Fruit fly (Drosophila melanogaster) whole organism, pupa: ENCODE measurements around the gene CG13012.

Experiments used
- CG10348 ChIP-seq: fragments of 200-800 bp; sonication (Bioruptor generic); IDR thresholded peaks from 2 replicates; pipeline ENCODE4 v1.3.6; 2022; ENCODE audit warnings: missing biosample characterization, missing genetic modification characterization
- CG12605 ChIP-seq: fragments of 200-800 bp; sonication (Bioruptor generic); IDR thresholded peaks from 2 replicates; pipeline ENCODE4 v1.3.6; 2022; ENCODE audit warnings: missing biosample characterization, missing genetic modification characterization
- CG13204 ChIP-seq: fragments of 200-800 bp; sonication (Bioruptor generic); optimal IDR thresholded peaks from 2 replicates; lab custom pipeline; 2018; ENCODE audit warnings: missing biosample characterization, mild to moderate bottlenecking, missing genetic modification characterization, moderate library complexity
- CG14655 ChIP-seq: fragments of 200-800 bp; sonication (Bioruptor generic); optimal IDR thresholded peaks from 3 replicates; lab custom pipeline; 2017; ENCODE audit warnings: mild to moderate bottlenecking, missing biosample characterization, missing genetic modification reagents, missing genetic modification characterization
- CG15710 ChIP-seq: fragments of 200-800 bp; sonication (Bioruptor generic); optimal IDR thresholded peaks from 2 replicates; lab custom pipeline; 2018; ENCODE audit warnings: missing biosample characterization, mild to moderate bottlenecking, missing genetic modification characterization, moderate library complexity
- CG17806 ChIP-seq: fragments of 200-800 bp; sonication (Bioruptor generic); optimal IDR thresholded peaks from 2 replicates; lab custom pipeline; 2018; ENCODE audit warnings: missing biosample characterization, mild to moderate bottlenecking, missing genetic modification characterization, moderate library complexity
- CG32121 ChIP-seq: fragments of 200-800 bp; sonication (Bioruptor generic); IDR thresholded peaks from 2 replicates; pipeline ENCODE4 v1.3.6; 2022; ENCODE audit warnings: missing biosample characterization, missing genetic modification characterization
- CG34367 ChIP-seq: fragments of 200-800 bp; sonication (Bioruptor generic); optimal IDR thresholded peaks from 2 replicates; lab custom pipeline; 2018; ENCODE audit warnings: missing biosample characterization, mild to moderate bottlenecking, missing genetic modification characterization
- CG4496 ChIP-seq: fragments of 200-800 bp; sonication (Bioruptor generic); IDR thresholded peaks from 3 replicates; pipeline ENCODE4 v1.3.6; 2022; ENCODE audit warnings: missing biosample characterization, missing genetic modification characterization
- CG8159 ChIP-seq: fragments of 200-800 bp; sonication (Bioruptor generic); optimal IDR thresholded peaks from 3 replicates; lab custom pipeline; 2018; ENCODE audit warnings: missing biosample characterization, mild to moderate bottlenecking, missing genetic modification characterization, moderate library complexity
- CG8301 ChIP-seq: fragments of 200-800 bp; sonication (Bioruptor generic); optimal IDR thresholded peaks from 2 replicates; lab custom pipeline; 2018; ENCODE audit warnings: missing biosample characterization, mild to moderate bottlenecking, missing genetic modification characterization
- CG9948 ChIP-seq: fragments of 200-800 bp; sonication (Bioruptor generic); optimal IDR thresholded peaks from 2 replicates; lab custom pipeline; 2018; ENCODE audit warnings: missing biosample characterization, mild to moderate bottlenecking, missing genetic modification characterization, moderate library complexity
- D1 ChIP-seq: fragments of 200-800 bp; sonication (Bioruptor generic); optimal IDR thresholded peaks from 2 replicates; lab custom pipeline; 2018; ENCODE audit warnings: missing biosample characterization, mild to moderate bottlenecking, missing genetic modification characterization, moderate library complexity
- EcR ChIP-seq: fragments of 200-800 bp; sonication (Bioruptor generic); optimal IDR thresholded peaks from 3 replicates; lab custom pipeline; 2019; ENCODE audit warnings: missing biosample characterization, missing genetic modification characterization, mild to moderate bottlenecking, moderate library complexity, missing genetic modification reagents
- Ets98B ChIP-seq: fragments of 200-800 bp; sonication (Bioruptor generic); IDR thresholded peaks from 2 replicates; pipeline ENCODE4 v1.3.6; 2022; ENCODE audit warnings: missing biosample characterization, missing genetic modification characterization
- Pif1A ChIP-seq: fragments of 200-800 bp; sonication (Bioruptor generic); optimal IDR thresholded peaks from 3 replicates; lab custom pipeline; 2016; ENCODE audit warnings: missing biosample characterization, missing genetic modification characterization
- Pif1B ChIP-seq: fragments of 200-800 bp; sonication (Bioruptor generic); optimal IDR thresholded peaks from 3 replicates; lab custom pipeline; 2016; ENCODE audit warnings: missing biosample characterization, missing genetic modification characterization
- Snoo ChIP-seq: fragments of 200-800 bp; sonication (Bioruptor generic); optimal IDR thresholded peaks from 3 replicates; lab custom pipeline; 2017; ENCODE audit warnings: missing biosample characterization, mild to moderate bottlenecking, missing genetic modification characterization, inconsistent platforms
- fd96Ca ChIP-seq: fragments of 200-800 bp; sonication (Bioruptor generic); IDR thresholded peaks from 3 replicates; pipeline ENCODE4 v1.3.6; 2022; ENCODE audit warnings: missing biosample characterization, missing genetic modification characterization
- gl ChIP-seq: fragments of 200-800 bp; sonication (Bioruptor generic); optimal IDR thresholded peaks from 2 replicates; lab custom pipeline; 2018; ENCODE audit warnings: missing biosample characterization, mild to moderate bottlenecking, missing genetic modification characterization
- rn ChIP-seq: fragments of 200-800 bp; sonication (Bioruptor generic); IDR thresholded peaks from 2 replicates; pipeline ENCODE4 v1.3.6; 2022; ENCODE audit warnings: missing biosample characterization, missing genetic modification characterization

Gene CG13012

DNA sequence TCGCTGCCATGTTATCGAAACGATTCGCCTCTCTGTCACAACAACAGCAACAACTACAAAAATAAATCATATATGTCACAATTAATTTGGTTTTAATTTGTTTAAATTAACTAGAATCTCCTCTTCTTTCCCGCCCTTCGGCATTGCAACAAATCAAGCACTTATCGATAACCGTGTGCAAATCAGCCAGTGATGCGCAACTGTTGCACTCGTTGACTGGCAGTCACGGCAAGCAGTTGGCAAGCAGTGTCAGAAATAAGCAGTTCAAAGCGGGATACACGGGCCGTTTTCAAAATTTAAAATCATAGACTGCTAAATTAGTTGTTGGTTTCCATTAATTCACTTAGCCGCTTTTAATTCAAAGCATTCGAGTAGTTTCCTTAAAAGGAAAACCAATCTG is 7.2 kb upstream of the CG13012 start, which contains the start of gene Axs:
Gene Axs, minus strand, starts transcription at position 131 of the 400 bp plus-strand sequence.
- TF ChIP-seq CG4496 (GFP tag; lab: Robert Waterston, UW) (0 out of 3 replicates have a peak, but pooled peaks have one; percentile 13), Pif1A (GFP tag; lab: Kevin White, UChicago) (no peak)
- TF ChIP-seq, all 21 proteins: peak for 1

DNA sequence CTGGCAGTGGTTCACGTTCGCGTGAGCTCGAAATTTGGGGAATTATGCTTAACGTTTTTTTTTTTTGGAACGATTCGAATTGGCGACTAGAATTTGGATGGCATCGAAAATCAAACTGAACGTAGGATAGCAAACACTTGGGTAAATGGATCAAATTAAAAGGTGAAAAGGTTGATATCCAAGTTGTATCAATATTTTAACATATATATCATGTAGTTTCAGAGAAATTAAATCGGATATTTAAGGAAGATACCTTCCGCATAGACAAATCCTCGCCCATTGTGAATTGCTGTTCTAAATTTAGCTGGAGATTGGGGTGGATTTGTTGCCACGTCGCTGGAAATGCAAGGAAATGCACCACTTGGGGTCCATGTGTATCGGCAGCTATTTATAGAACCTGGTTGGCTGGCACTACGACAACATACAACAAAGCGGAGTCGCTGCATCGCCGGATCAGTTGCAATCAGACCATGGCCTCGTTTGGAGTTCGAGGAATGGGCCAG is 2.3 kb upstream of the CG13012 start, which contains the start of the genes CG13010 and sing:
Gene CG13010, minus strand, starts transcription at position 101 of the 503 bp plus-strand sequence.
Gene sing, plus strand, starts transcription at position 453 of the 503 bp plus-strand sequence.
- TF ChIP-seq CG32121 (GFP tag; lab: Robert Waterston, UW), result no peak

DNA sequence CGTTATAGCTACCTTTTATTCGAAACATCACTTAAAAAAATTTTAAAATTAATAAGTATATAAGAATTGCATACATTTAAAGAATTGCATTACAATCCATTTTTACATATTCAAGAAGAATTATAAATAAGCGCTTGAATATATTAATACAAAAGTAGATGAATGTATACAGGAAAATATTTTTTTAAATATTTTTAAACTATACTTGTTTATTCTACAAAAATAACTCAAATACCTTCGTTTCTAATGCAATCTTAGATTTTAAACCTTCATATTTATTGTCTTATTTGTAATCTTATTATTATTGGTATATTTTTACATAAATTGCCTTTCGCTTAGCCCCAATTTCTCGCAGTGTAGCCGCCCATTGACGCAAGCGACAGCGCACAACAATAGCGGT is 610 bp upstream of the CG13012 start:
- TF ChIP-seq CG10348, result no peak
- 0 out of 3 replicates have a peak, but pooled peaks have one; percentile 14 for TF ChIP-seq CG4496 (GFP tag; lab: Robert Waterston, UW)
- TF ChIP-seq CG9948, result peak; percentile 25
- peak; percentile 20 for TF ChIP-seq CG15710 (tag; lab: Kevin White, UChicago)
- TF ChIP-seq Snoo, result peak; percentile 13
- no peak for TF ChIP-seq EcR
- peak; percentile 18 for TF ChIP-seq CG8159 (tag; lab: Kevin White, UChicago)
- TF ChIP-seq CG12605, result no peak
- no peak for TF ChIP-seq gl
- TF ChIP-seq rn (GFP tag; lab: Robert Waterston, UW), result no peak
- no peak for TF ChIP-seq CG34367 (tag; lab: Kevin White, UChicago)

DNA sequence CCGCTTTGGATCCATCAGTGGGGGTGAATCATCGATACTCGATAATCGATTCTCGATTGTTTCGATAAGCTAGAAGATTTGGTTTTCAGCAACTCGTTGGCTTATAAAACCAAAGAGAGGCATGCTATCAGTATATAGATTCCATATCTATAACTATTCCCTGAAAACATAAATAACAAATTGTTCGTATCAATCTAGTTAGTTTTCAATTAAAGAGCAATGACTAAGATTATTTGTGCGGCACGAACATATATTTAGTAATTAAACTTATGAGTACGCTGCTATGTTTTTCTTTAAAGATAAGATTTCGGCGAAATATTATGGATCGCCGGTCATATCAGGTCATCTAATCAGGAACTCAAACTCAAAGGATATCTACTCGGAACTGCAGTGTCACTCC is 2.0 kb downstream of the CG13012 start:
- TF ChIP-seq CG4496 (GFP tag; lab: Robert Waterston, UW), result no peak
- no peak for TF ChIP-seq CG10348
- no peak for TF ChIP-seq fd96Ca (GFP tag; lab: Robert Waterston, UW)
- TF ChIP-seq D1 (tag; lab: Kevin White, UChicago), result no peak
- TF ChIP-seq CG32121 (GFP tag; lab: Robert Waterston, UW), result no peak
- TF ChIP-seq gl, result no peak
- TF ChIP-seq CG8301 (tag; lab: Kevin White, UChicago), result no peak
- TF ChIP-seq CG34367 (tag; lab: Kevin White, UChicago), result no peak
- no peak for TF ChIP-seq CG9948
- TF ChIP-seq Pif1B (GFP tag; lab: Kevin White, UChicago), result no peak

DNA sequence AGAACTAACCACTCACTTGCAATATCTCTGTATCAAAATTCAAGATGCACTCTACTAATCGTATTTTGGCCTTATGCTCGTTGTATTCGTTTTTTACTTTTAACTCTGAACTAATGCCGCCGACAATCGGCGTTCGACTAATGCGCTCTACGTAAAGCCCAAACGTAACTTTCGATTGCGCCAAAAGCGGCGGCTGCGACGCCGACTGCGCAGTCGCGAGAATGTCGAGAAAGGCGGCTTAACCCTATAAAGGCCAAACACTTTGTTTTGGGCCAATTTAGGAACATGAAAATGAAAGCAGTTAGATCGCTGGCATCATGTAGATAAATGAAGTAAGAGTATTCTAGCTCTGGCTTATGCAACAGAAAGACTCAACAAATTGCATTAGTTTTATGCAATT is 3.6 kb downstream of the CG13012 start:
- TF ChIP-seq EcR (no peak), Pif1B (GFP tag; lab: Kevin White, UChicago) (no peak), CG14655 (GFP tag; lab: Kevin White, UChicago) (no peak), Pif1A (GFP tag; lab: Kevin White, UChicago) (no peak), CG13204 (GFP tag; lab: Kevin White, UChicago) (no peak), CG8301 (tag; lab: Kevin White, UChicago) (no peak), CG15710 (tag; lab: Kevin White, UChicago) (no peak), CG9948 (no peak), CG4496 (GFP tag; lab: Robert Waterston, UW) (no peak), Ets98B (GFP tag; lab: Robert Waterston, UW) (no peak), Snoo (no peak), CG10348 (no peak)

DNA sequence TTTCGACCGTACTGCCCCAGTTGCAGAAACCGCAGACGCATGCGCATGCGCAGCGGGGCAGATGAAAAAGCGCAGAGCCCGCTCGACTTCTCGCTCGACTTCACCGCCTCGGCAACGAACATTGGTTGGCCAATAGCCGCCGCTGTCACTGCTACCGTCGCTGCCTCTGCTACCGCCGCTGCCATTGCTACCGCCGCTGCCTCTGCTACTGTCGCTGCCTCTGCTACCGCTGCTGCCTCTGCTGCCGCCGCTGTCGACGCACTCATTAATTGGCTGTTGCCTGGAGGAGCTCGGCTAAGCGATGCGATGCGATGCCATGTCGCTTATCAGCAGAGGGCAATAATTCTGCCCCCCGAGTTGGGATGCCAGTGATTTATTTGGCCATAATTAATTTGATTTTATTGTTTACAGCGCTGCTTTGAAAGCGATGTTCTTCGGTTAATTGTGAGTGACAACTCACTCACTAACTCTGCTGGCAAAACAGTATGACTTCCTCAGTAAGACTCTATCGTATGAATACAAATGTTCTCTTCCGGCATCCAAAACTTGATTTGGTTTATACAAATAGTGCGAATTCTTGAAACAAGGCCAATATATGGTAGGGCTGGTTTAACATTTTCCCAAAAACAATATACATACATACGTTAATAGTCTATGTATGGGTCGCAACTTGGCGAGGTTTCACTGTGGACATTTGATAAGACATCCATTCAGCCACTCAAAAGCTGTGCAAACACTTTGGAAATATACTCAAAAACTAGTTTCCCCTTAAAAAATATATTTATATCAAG is 5.7 kb downstream of the CG13012 start:
- TF ChIP-seq CG13204 (GFP tag; lab: Kevin White, UChicago) (peak; percentile 75), CG14655 (GFP tag; lab: Kevin White, UChicago) (peak; percentile 7), CG4496 (GFP tag; lab: Robert Waterston, UW) (peak; percentile 49; the same call in 1 of the 3 replicates), CG8159 (tag; lab: Kevin White, UChicago) (no peak)

DNA sequence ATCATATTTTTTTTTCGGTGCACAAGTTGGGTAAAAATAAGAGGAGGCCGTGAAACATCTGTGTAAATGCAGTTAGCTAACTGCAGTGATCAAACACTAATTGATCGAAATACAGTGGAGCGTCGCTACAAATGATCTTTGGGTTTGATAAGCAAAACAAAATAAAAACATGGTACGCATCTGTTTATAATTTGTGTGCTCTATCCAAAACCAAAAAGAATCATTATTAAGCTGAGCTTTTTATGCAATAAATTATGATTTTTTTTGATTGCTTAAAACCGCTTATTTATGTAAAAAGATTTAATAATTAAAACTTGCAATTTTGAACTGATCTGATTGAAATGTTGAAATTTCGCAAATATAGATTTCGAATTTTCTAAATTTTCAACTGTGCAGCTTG is 6.3 kb downstream of the CG13012 start:
- no peak for TF ChIP-seq CG13204 (GFP tag; lab: Kevin White, UChicago)
- no peak for TF ChIP-seq Snoo
- TF ChIP-seq CG12605, result no peak
- TF ChIP-seq CG4496 (GFP tag; lab: Robert Waterston, UW), result no peak
- TF ChIP-seq Pif1A (GFP tag; lab: Kevin White, UChicago), result peak; percentile 5

DNA sequence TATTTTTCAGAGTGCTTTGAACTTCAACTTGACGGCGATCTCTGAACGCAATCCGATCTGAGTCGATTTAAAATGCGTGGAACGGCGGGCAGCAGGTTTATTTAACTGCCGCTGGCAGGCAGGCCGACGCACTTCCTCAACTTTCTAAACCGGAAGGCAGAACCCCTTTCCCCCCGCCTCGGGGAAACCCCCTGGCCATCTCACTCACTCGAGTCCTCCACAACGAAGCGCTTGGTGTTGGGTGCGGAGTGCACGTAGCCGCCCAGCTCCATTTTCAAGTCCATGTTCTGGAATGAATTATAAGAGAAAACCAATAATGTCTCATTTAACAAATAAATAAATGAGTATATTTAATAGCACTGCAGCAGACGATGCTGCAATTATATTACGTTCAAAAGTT is 6.7 kb downstream of the CG13012 start:
- TF ChIP-seq CG17806 (no peak), CG4496 (GFP tag; lab: Robert Waterston, UW) (0 out of 3 replicates have a peak, but pooled peaks have one; percentile 49)
